Worm (Caenorhabditis elegans) whole organism, L2 larva: Measurements from ENCODE around the gene C06B3.1.

Experiments used
- F13H6.1 ChIP-seq: sonication (generic microtip); optimal IDR thresholded peaks from 2 replicates; lab custom pipeline; 2016; ENCODE audit warnings: missing genetic modification characterization, missing compliant biosample characterization
- R02D3.7 ChIP-seq: fragments of 150-350 bp; optimal IDR thresholded peaks from 2 replicates; lab custom pipeline; 2014; ENCODE audit warnings: missing biosample characterization, missing genetic modification characterization
- Y55F3AM.14 ChIP-seq: fragments of 200-800 bp; sonication (Bioruptor generic); optimal IDR thresholded peaks from 2 replicates; lab custom pipeline; 2018; ENCODE audit warnings: mild to moderate bottlenecking, missing genetic modification characterization, missing compliant biosample characterization
- ZK546.5 ChIP-seq: sonication (generic microtip); optimal IDR thresholded peaks from 2 replicates; lab custom pipeline; 2017; ENCODE audit warnings: missing biosample characterization, missing genetic modification characterization
- blmp-1 ChIP-seq: sonication (generic microtip); optimal IDR thresholded peaks from 2 replicates; lab custom pipeline; 2017; ENCODE audit warnings: missing genetic modification characterization, mild to moderate bottlenecking, missing compliant biosample characterization, antibody characterized with exemption, moderate library complexity; ENCODE audit not compliant: insufficient read depth
- ceh-16 ChIP-seq: fragments of 150-350 bp; optimal IDR thresholded peaks from 2 replicates; lab custom pipeline; 2014; ENCODE audit warnings: missing biosample characterization, missing genetic modification characterization
- ceh-82 ChIP-seq: fragments of 150-350 bp; optimal IDR thresholded peaks from 2 replicates; lab custom pipeline; 2014; ENCODE audit warnings: missing biosample characterization, missing genetic modification characterization
- crh-2 ChIP-seq: sonication (generic microtip); optimal IDR thresholded peaks from 2 replicates; lab custom pipeline; 2017; ENCODE audit warnings: missing biosample characterization, missing genetic modification characterization
- dmd-4 ChIP-seq: sonication (generic microtip); optimal IDR thresholded peaks from 2 replicates; lab custom pipeline; 2017; ENCODE audit warnings: missing biosample characterization, missing genetic modification characterization
- egl-27 ChIP-seq: sonication (generic microtip); optimal IDR thresholded peaks from 3 replicates; lab custom pipeline; 2017; ENCODE audit warnings: missing biosample characterization, missing genetic modification reagents, missing genetic modification characterization
- elt-3 ChIP-seq: sonication (generic microtip); optimal IDR thresholded peaks from 2 replicates; lab custom pipeline; 2017; ENCODE audit warnings: missing biosample characterization, missing genetic modification characterization
- gmeb-1 ChIP-seq: fragments of 150-350 bp; optimal IDR thresholded peaks from 2 replicates; lab custom pipeline; 2014; ENCODE audit warnings: missing biosample characterization, missing genetic modification characterization
- lin-11 ChIP-seq: fragments of 150-350 bp; sonication (generic microtip); optimal IDR thresholded peaks from 2 replicates; lab custom pipeline; 2014; ENCODE audit warnings: missing biosample characterization, missing genetic modification characterization, inconsistent platforms, mixed read lengths
- lin-13 ChIP-seq: fragments of 150-350 bp; optimal IDR thresholded peaks from 2 replicates; lab custom pipeline; 2014; ENCODE audit warnings: missing biosample characterization, missing genetic modification reagents, missing genetic modification characterization
- lsy-2 ChIP-seq, 2 experiments: fragments of 150-350 bp in 1 of 2; sonication (generic microtip) in 1 of 2; optimal IDR thresholded peaks; 2 replicates each; lab custom pipeline; 2014 to 2017; ENCODE audit warnings: missing biosample characterization in 2 of 2, missing genetic modification characterization in 2 of 2
- mab-5 ChIP-seq: fragments of 150-350 bp; optimal IDR thresholded peaks from 2 replicates; lab custom pipeline; 2014; ENCODE audit warnings: missing biosample characterization, missing genetic modification characterization
- mdl-1 ChIP-seq, 2 experiments: fragments of 150-350 bp in 1 of 2; sonication (generic microtip) in 1 of 2; optimal IDR thresholded peaks; 2 replicates each; lab custom pipeline; 2017; ENCODE audit warnings: missing biosample characterization in 2 of 2, missing genetic modification characterization in 2 of 2
- nhr-11 ChIP-seq: fragments of 150-350 bp; optimal IDR thresholded peaks from 2 replicates; lab custom pipeline; 2014; ENCODE audit warnings: missing biosample characterization, missing genetic modification characterization
- nhr-129 ChIP-seq: fragments of 150-350 bp; optimal IDR thresholded peaks from 2 replicates; lab custom pipeline; 2014; ENCODE audit warnings: missing biosample characterization, missing genetic modification characterization
- nhr-21 ChIP-seq: fragments of 150-350 bp; optimal IDR thresholded peaks from 2 replicates; lab custom pipeline; 2014; ENCODE audit warnings: missing biosample characterization, missing genetic modification characterization
- nhr-23 ChIP-seq: fragments of 150-350 bp; optimal IDR thresholded peaks from 2 replicates; lab custom pipeline; 2014; ENCODE audit warnings: missing biosample characterization, missing genetic modification reagents, missing genetic modification characterization
- nhr-6 ChIP-seq: fragments of 150-350 bp; optimal IDR thresholded peaks from 2 replicates; lab custom pipeline; 2014; ENCODE audit warnings: missing biosample characterization, missing genetic modification characterization
- nhr-77 ChIP-seq: fragments of 150-350 bp; optimal IDR thresholded peaks from 2 replicates; lab custom pipeline; 2014; ENCODE audit warnings: missing biosample characterization, missing genetic modification characterization
- sem-4 ChIP-seq: fragments of 150-350 bp; optimal IDR thresholded peaks from 2 replicates; lab custom pipeline; 2014; ENCODE audit warnings: missing biosample characterization, missing genetic modification reagents, missing genetic modification characterization
- sma-3 ChIP-seq: sonication (generic microtip); optimal IDR thresholded peaks from 2 replicates; lab custom pipeline; 2016; ENCODE audit warnings: missing genetic modification reagents, missing genetic modification characterization, missing compliant biosample characterization
- sma-9 ChIP-seq, 2 experiments: fragments of 150-350 bp in 1 of 2; sonication (generic microtip) in 1 of 2; optimal IDR thresholded peaks; 2 replicates each; lab custom pipeline; 2014 to 2016; ENCODE audit warnings: missing genetic modification characterization in 2 of 2, mild to moderate bottlenecking in 1 of 2, missing biosample characterization in 1 of 2, missing compliant biosample characterization in 1 of 2, missing genetic modification reagents in 1 of 2, moderate library complexity in 1 of 2
- snpc-4 ChIP-seq: fragments of 150-350 bp; optimal IDR thresholded peaks from 2 replicates; lab custom pipeline; 2014; ENCODE audit warnings: missing biosample characterization, missing genetic modification characterization
- ztf-4 ChIP-seq: fragments of 150-350 bp; optimal IDR thresholded peaks from 2 replicates; lab custom pipeline; 2014; ENCODE audit warnings: missing biosample characterization, missing genetic modification characterization

Gene C06B3.1

ce11 chrV:13880607-13881006 lies 22.0 kb upstream of the C06B3.1 start, which contains the start of gene T22G5.3:
TSS of gene T22G5.3 (plus strand) at chrV:13880907.
- no peak for TF ChIP-seq sem-4 (tag; lab: Kevin White, UChicago)

- TF ChIP-seq blmp-1 (tag; lab: Kevin White, UChicago), result no peak
- TF ChIP-seq nhr-6 (tag; lab: Kevin White, UChicago), result no peak
- TF ChIP-seq lsy-2 (tag; optimal IDR thresholded peaks at IDR 0.05; lab: Kevin White, UChicago), result no peak
- TF ChIP-seq sma-3 (GFP tag; lab: Kevin White, UChicago), result no peak
- TF ChIP-seq gmeb-1, result no peak
- TF ChIP-seq nhr-21 (tag; lab: Kevin White, UChicago), result no peak
- TF ChIP-seq Y55F3AM.14, result no peak
- TF ChIP-seq ceh-82 (tag; lab: Kevin White, UChicago), result no peak
- no peak for TF ChIP-seq lin-11 (tag; lab: Kevin White, UChicago)
- no peak for TF ChIP-seq ztf-4 (tag; lab: Kevin White, UChicago)
These were observed 15.2 kb upstream of the C06B3.1 start, which contains the start of gene srsx-19 for ce11 chrV:13887358-13887757. TSS of gene srsx-19 (plus strand) at chrV:13887658.

ce11 chrV:13889516-13889915 lies 13.1 kb upstream of the C06B3.1 start, which contains the start of gene spp-12:
TSS of gene spp-12 (plus strand) at chrV:13889816.
- TF ChIP-seq egl-27, result no peak
- TF ChIP-seq sem-4 (tag; lab: Kevin White, UChicago), result no peak
- TF ChIP-seq nhr-77 (tag; lab: Kevin White, UChicago), result no peak
- TF ChIP-seq lin-13, result no peak
- no peak for TF ChIP-seq ceh-82 (tag; lab: Kevin White, UChicago)
- TF ChIP-seq elt-3 (tag; lab: Kevin White, UChicago), result no peak
- TF ChIP-seq nhr-11 (tag; lab: Kevin White, UChicago), result no peak
- TF ChIP-seq mab-5, result no peak
- no peak for TF ChIP-seq mdl-1 (tag; optimal IDR thresholded peaks at IDR 0.05; lab: Kevin White, UChicago)
- no peak for TF ChIP-seq lsy-2 (tag; optimal IDR thresholded peaks at IDR 0.05; lab: Kevin White, UChicago)
- TF ChIP-seq dmd-4 (tag; lab: Kevin White, UChicago), result no peak
- no peak for TF ChIP-seq crh-2 (tag; lab: Kevin White, UChicago)
- no peak for TF ChIP-seq nhr-21 (tag; lab: Kevin White, UChicago)
- TF ChIP-seq nhr-23 (tag; lab: Kevin White, UChicago), result no peak
- no peak for TF ChIP-seq ceh-16 (tag; lab: Kevin White, UChicago)
- TF ChIP-seq nhr-129 (tag; lab: Kevin White, UChicago), result no peak
- no peak for TF ChIP-seq Y55F3AM.14
- no peak for TF ChIP-seq nhr-6 (tag; lab: Kevin White, UChicago)
- TF ChIP-seq F13H6.1 (tag; lab: Kevin White, UChicago), result no peak
- TF ChIP-seq blmp-1 (tag; lab: Kevin White, UChicago), result no peak

ce11 chrV:13890473-13890872 lies 12.1 kb upstream of the C06B3.1 start, which contains the start of gene lbp-8:
TSS of gene lbp-8 (plus strand) at chrV:13890773.
- no peak for TF ChIP-seq ceh-16 (tag; lab: Kevin White, UChicago)
- TF ChIP-seq nhr-21 (tag; lab: Kevin White, UChicago), result no peak
- TF ChIP-seq crh-2 (tag; lab: Kevin White, UChicago), result no peak
- no peak for TF ChIP-seq R02D3.7 (tag; lab: Kevin White, UChicago)
- no peak for TF ChIP-seq ZK546.5 (tag; lab: Kevin White, UChicago)
- TF ChIP-seq snpc-4 (tag; lab: Kevin White, UChicago), result no peak
- TF ChIP-seq sma-9 (GFP tag; optimal IDR thresholded peaks at IDR 0.05; lab: Kevin White, UChicago), result no peak
- no peak for TF ChIP-seq sma-9 (tag; optimal IDR thresholded peaks at IDR 0.05; lab: Kevin White, UChicago)
- no peak for TF ChIP-seq ztf-4 (tag; lab: Kevin White, UChicago)
- no peak for TF ChIP-seq Y55F3AM.14

- TF ChIP-seq nhr-21 (tag; lab: Kevin White, UChicago) (peak; percentile 12), sma-9 (GFP tag; optimal IDR thresholded peaks at IDR 0.05; lab: Kevin White, UChicago) (peak; percentile 1), sma-9 (tag; optimal IDR thresholded peaks at IDR 0.05; lab: Kevin White, UChicago) (no peak), lsy-2 (tag; optimal IDR thresholded peaks at IDR 0.05; lab: Kevin White, UChicago) (no peak), gmeb-1 (no peak)
These were observed 11.1 kb upstream of the C06B3.1 start for ce11 chrV:13891489-13891888.
